Fruit fly (Drosophila melanogaster): Measurements from ENCODE around the gene Ucp4A.
A peak's percentile ranks its signal among the peaks of the same experiment; 100 is the strongest.

Ucp4A gene

dm6 chrX:17821466-17821865 is 23.3 kb upstream of the Ucp4A start:
- TF ChIP-seq psq (optimal IDR thresholded peaks at IDR 0.05) (no peak), CG8478 (optimal IDR thresholded peaks at IDR 0.05) (no peak), usp (GFP tag; optimal IDR thresholded peaks at IDR 0.05) (no peak), EcR (GFP tag; optimal IDR thresholded peaks at IDR 0.05) (no peak), Dll (optimal IDR thresholded peaks at IDR 0.05) (no peak), pan (optimal IDR thresholded peaks at IDR 0.05) (no peak)

- TF ChIP-seq Dll (optimal IDR thresholded peaks at IDR 0.05) (peak; percentile 81), EcR (GFP tag; optimal IDR thresholded peaks at IDR 0.05) (no peak), CG8478 (optimal IDR thresholded peaks at IDR 0.05) (peak; percentile 80), pan (optimal IDR thresholded peaks at IDR 0.05) (no peak)
These were observed 17.7 kb upstream of the Ucp4A start, which contains the start of gene Socs16D for dm6 chrX:17826807-17827703. Gene Socs16D (minus strand): TSS chrX:17827564.

dm6 chrX:17828298-17829033 is 16.3 kb upstream of the Ucp4A start:
- TF ChIP-seq EcR (GFP tag; optimal IDR thresholded peaks at IDR 0.05), result no peak
- TF ChIP-seq Dll (optimal IDR thresholded peaks at IDR 0.05), result no peak
- no peak for TF ChIP-seq pan (optimal IDR thresholded peaks at IDR 0.05)

- TF ChIP-seq usp (GFP tag; optimal IDR thresholded peaks at IDR 0.05), result no peak
- no peak for TF ChIP-seq EcR (GFP tag; optimal IDR thresholded peaks at IDR 0.05)
- no peak for TF ChIP-seq psq (optimal IDR thresholded peaks at IDR 0.05)
- TF ChIP-seq Dll (optimal IDR thresholded peaks at IDR 0.05), result no peak
- no peak for TF ChIP-seq CG8478 (optimal IDR thresholded peaks at IDR 0.05)
- TF ChIP-seq pan (optimal IDR thresholded peaks at IDR 0.05), result no peak
These were observed 15.4 kb upstream of the Ucp4A start for dm6 chrX:17829083-17829997.

dm6 chrX:17830211-17830616 is 14.5 kb upstream of the Ucp4A start:
- no peak for TF ChIP-seq Dll (optimal IDR thresholded peaks at IDR 0.05)
- TF ChIP-seq EcR (GFP tag; optimal IDR thresholded peaks at IDR 0.05), result no peak
- no peak for TF ChIP-seq psq (optimal IDR thresholded peaks at IDR 0.05)
- no peak for TF ChIP-seq CG8478 (optimal IDR thresholded peaks at IDR 0.05)
- TF ChIP-seq pan (optimal IDR thresholded peaks at IDR 0.05), result no peak
- TF ChIP-seq usp (GFP tag; optimal IDR thresholded peaks at IDR 0.05), result no peak

- TF ChIP-seq usp (GFP tag; optimal IDR thresholded peaks at IDR 0.05), result no peak
- no peak for TF ChIP-seq psq (optimal IDR thresholded peaks at IDR 0.05)
- TF ChIP-seq Dll (optimal IDR thresholded peaks at IDR 0.05), result no peak
- no peak for TF ChIP-seq EcR (GFP tag; optimal IDR thresholded peaks at IDR 0.05)
- TF ChIP-seq pan (optimal IDR thresholded peaks at IDR 0.05), result no peak
- TF ChIP-seq CG8478 (optimal IDR thresholded peaks at IDR 0.05), result no peak
These were observed 14.1 kb upstream of the Ucp4A start, which contains the start of gene CG6398 for dm6 chrX:17830644-17831043. Gene CG6398 (plus strand): TSS chrX:17830828.

- TF ChIP-seq EcR (GFP tag; optimal IDR thresholded peaks at IDR 0.05) (no peak), psq (optimal IDR thresholded peaks at IDR 0.05) (no peak), CG8478 (optimal IDR thresholded peaks at IDR 0.05) (no peak), usp (GFP tag; optimal IDR thresholded peaks at IDR 0.05) (no peak)
These were observed 12.4 kb upstream of the Ucp4A start for dm6 chrX:17832163-17833014.

dm6 chrX:17833986-17834385 is 10.8 kb upstream of the Ucp4A start:
- peak in 1 of 2 experiments; percentile 5 for TF ChIP-seq EcR (GFP tag; optimal IDR thresholded peaks at IDR 0.05)
- no peak for TF ChIP-seq usp (GFP tag; optimal IDR thresholded peaks at IDR 0.05)
- TF ChIP-seq psq (optimal IDR thresholded peaks at IDR 0.05), result no peak

- TF ChIP-seq EcR (GFP tag; optimal IDR thresholded peaks at IDR 0.05), result no peak
- TF ChIP-seq Dll (optimal IDR thresholded peaks at IDR 0.05), result no peak
- TF ChIP-seq psq (optimal IDR thresholded peaks at IDR 0.05), result no peak
- TF ChIP-seq CG8478 (optimal IDR thresholded peaks at IDR 0.05), result no peak
- TF ChIP-seq pan (optimal IDR thresholded peaks at IDR 0.05), result no peak
- no peak for TF ChIP-seq usp (GFP tag; optimal IDR thresholded peaks at IDR 0.05)
These were observed 10.0 kb upstream of the Ucp4A start for dm6 chrX:17834754-17835153.

dm6 chrX:17836420-17836932 is 8.3 kb upstream of the Ucp4A start:
- TF ChIP-seq EcR (GFP tag; optimal IDR thresholded peaks at IDR 0.05) (no peak), psq (optimal IDR thresholded peaks at IDR 0.05) (no peak), pan (optimal IDR thresholded peaks at IDR 0.05) (no peak), usp (GFP tag; optimal IDR thresholded peaks at IDR 0.05) (no peak), CG8478 (optimal IDR thresholded peaks at IDR 0.05) (no peak), Dll (optimal IDR thresholded peaks at IDR 0.05) (no peak)
